Worm (Caenorhabditis elegans) whole organism, L2 larva: Measurements from ENCODE around the gene rps-0.

Source experiments
- C34F6.9 ChIP-seq: fragments of 150-350 bp; optimal IDR thresholded peaks from 2 replicates; lab custom pipeline; 2014; ENCODE audit warnings: missing biosample characterization, missing genetic modification characterization
- F13H6.1 ChIP-seq: sonication (generic microtip); optimal IDR thresholded peaks from 2 replicates; lab custom pipeline; 2016; ENCODE audit warnings: missing genetic modification characterization, missing compliant biosample characterization
- R02D3.7 ChIP-seq: fragments of 150-350 bp; optimal IDR thresholded peaks from 2 replicates; lab custom pipeline; 2014; ENCODE audit warnings: missing biosample characterization, missing genetic modification characterization
- Y55F3AM.14 ChIP-seq: fragments of 200-800 bp; sonication (Bioruptor generic); optimal IDR thresholded peaks from 2 replicates; lab custom pipeline; 2018; ENCODE audit warnings: mild to moderate bottlenecking, missing genetic modification characterization, missing compliant biosample characterization
- ZK546.5 ChIP-seq: sonication (generic microtip); optimal IDR thresholded peaks from 2 replicates; lab custom pipeline; 2017; ENCODE audit warnings: missing biosample characterization, missing genetic modification characterization
- alr-1 ChIP-seq: fragments of 150-350 bp; optimal IDR thresholded peaks from 2 replicates; lab custom pipeline; 2014; ENCODE audit warnings: missing biosample characterization, missing genetic modification characterization
- ama-1 ChIP-seq: fragments of 150-350 bp; optimal IDR thresholded peaks from 2 replicates; lab custom pipeline; 2018; ENCODE audit warnings: inconsistent platforms
- ceh-16 ChIP-seq: fragments of 150-350 bp; optimal IDR thresholded peaks from 2 replicates; lab custom pipeline; 2014; ENCODE audit warnings: missing biosample characterization, missing genetic modification characterization
- ceh-82 ChIP-seq: fragments of 150-350 bp; optimal IDR thresholded peaks from 2 replicates; lab custom pipeline; 2014; ENCODE audit warnings: missing biosample characterization, missing genetic modification characterization
- crh-2 ChIP-seq: sonication (generic microtip); optimal IDR thresholded peaks from 2 replicates; lab custom pipeline; 2017; ENCODE audit warnings: missing biosample characterization, missing genetic modification characterization
- egl-27 ChIP-seq: sonication (generic microtip); optimal IDR thresholded peaks from 3 replicates; lab custom pipeline; 2017; ENCODE audit warnings: missing biosample characterization, missing genetic modification reagents, missing genetic modification characterization
- elt-3 ChIP-seq: sonication (generic microtip); optimal IDR thresholded peaks from 2 replicates; lab custom pipeline; 2017; ENCODE audit warnings: missing biosample characterization, missing genetic modification characterization
- fos-1 ChIP-seq: fragments of 150-350 bp; optimal IDR thresholded peaks from 2 replicates; lab custom pipeline; 2014; ENCODE audit warnings: missing biosample characterization, missing genetic modification characterization
- gmeb-1 ChIP-seq: fragments of 150-350 bp; optimal IDR thresholded peaks from 2 replicates; lab custom pipeline; 2014; ENCODE audit warnings: missing biosample characterization, missing genetic modification characterization
- lin-11 ChIP-seq: fragments of 150-350 bp; sonication (generic microtip); optimal IDR thresholded peaks from 2 replicates; lab custom pipeline; 2014; ENCODE audit warnings: missing biosample characterization, missing genetic modification characterization, inconsistent platforms, mixed read lengths
- lin-13 ChIP-seq: fragments of 150-350 bp; optimal IDR thresholded peaks from 2 replicates; lab custom pipeline; 2014; ENCODE audit warnings: missing biosample characterization, missing genetic modification reagents, missing genetic modification characterization
- lin-39 ChIP-seq: fragments of 150-350 bp; optimal IDR thresholded peaks from 2 replicates; lab custom pipeline; 2014; ENCODE audit warnings: missing biosample characterization, missing genetic modification reagents, missing genetic modification characterization
- lsy-2 ChIP-seq, 2 experiments: fragments of 150-350 bp in 1 of 2; sonication (generic microtip) in 1 of 2; optimal IDR thresholded peaks; 2 replicates each; lab custom pipeline; 2014 to 2017; ENCODE audit warnings: missing biosample characterization in 2 of 2, missing genetic modification characterization in 2 of 2
- mbf-1 ChIP-seq: sonication (generic microtip); optimal IDR thresholded peaks from 2 replicates; lab custom pipeline; 2017; ENCODE audit warnings: missing biosample characterization, missing genetic modification characterization
- mdl-1 ChIP-seq, 2 experiments: fragments of 150-350 bp in 1 of 2; sonication (generic microtip) in 1 of 2; optimal IDR thresholded peaks; 2 replicates each; lab custom pipeline; 2017; ENCODE audit warnings: missing biosample characterization in 2 of 2, missing genetic modification characterization in 2 of 2
- nhr-10 ChIP-seq: sonication (generic microtip); optimal IDR thresholded peaks from 2 replicates; lab custom pipeline; 2017; ENCODE audit warnings: missing biosample characterization, missing genetic modification characterization
- nhr-11 ChIP-seq: fragments of 150-350 bp; optimal IDR thresholded peaks from 2 replicates; lab custom pipeline; 2014; ENCODE audit warnings: missing biosample characterization, missing genetic modification characterization
- nhr-12 ChIP-seq: fragments of 150-350 bp; optimal IDR thresholded peaks from 2 replicates; lab custom pipeline; 2014; ENCODE audit warnings: missing biosample characterization, missing genetic modification characterization
- nhr-129 ChIP-seq: fragments of 150-350 bp; optimal IDR thresholded peaks from 2 replicates; lab custom pipeline; 2014; ENCODE audit warnings: missing biosample characterization, missing genetic modification characterization
- nhr-21 ChIP-seq: fragments of 150-350 bp; optimal IDR thresholded peaks from 2 replicates; lab custom pipeline; 2014; ENCODE audit warnings: missing biosample characterization, missing genetic modification characterization
- nhr-23 ChIP-seq: fragments of 150-350 bp; optimal IDR thresholded peaks from 2 replicates; lab custom pipeline; 2014; ENCODE audit warnings: missing biosample characterization, missing genetic modification reagents, missing genetic modification characterization
- nhr-25 ChIP-seq: fragments of 150-350 bp; sonication (generic microtip); optimal IDR thresholded peaks from 3 replicates; lab custom pipeline; 2014; ENCODE audit warnings: missing biosample characterization, missing genetic modification characterization
- nhr-6 ChIP-seq: fragments of 150-350 bp; optimal IDR thresholded peaks from 2 replicates; lab custom pipeline; 2014; ENCODE audit warnings: missing biosample characterization, missing genetic modification characterization
- peb-1 ChIP-seq: fragments of 150-350 bp; optimal IDR thresholded peaks from 2 replicates; lab custom pipeline; 2014; ENCODE audit warnings: missing biosample characterization, missing genetic modification characterization
- sem-4 ChIP-seq: fragments of 150-350 bp; optimal IDR thresholded peaks from 2 replicates; lab custom pipeline; 2014; ENCODE audit warnings: missing biosample characterization, missing genetic modification reagents, missing genetic modification characterization
- skn-1 ChIP-seq: sonication (generic microtip); optimal IDR thresholded peaks from 2 replicates; lab custom pipeline; 2017; ENCODE audit warnings: missing biosample characterization, missing genetic modification characterization
- sma-3 ChIP-seq: sonication (generic microtip); optimal IDR thresholded peaks from 2 replicates; lab custom pipeline; 2016; ENCODE audit warnings: missing genetic modification reagents, missing genetic modification characterization, missing compliant biosample characterization
- sma-9 ChIP-seq, 2 experiments: fragments of 150-350 bp in 1 of 2; sonication (generic microtip) in 1 of 2; optimal IDR thresholded peaks; 2 replicates each; lab custom pipeline; 2014 to 2016; ENCODE audit warnings: missing genetic modification characterization in 2 of 2, mild to moderate bottlenecking in 1 of 2, missing biosample characterization in 1 of 2, missing compliant biosample characterization in 1 of 2, missing genetic modification reagents in 1 of 2, moderate library complexity in 1 of 2
- unc-39 ChIP-seq: fragments of 150-350 bp; optimal IDR thresholded peaks from 2 replicates; lab custom pipeline; 2014; ENCODE audit warnings: missing biosample characterization, missing genetic modification characterization
- unc-55 ChIP-seq: fragments of 150-350 bp; sonication (generic microtip); optimal IDR thresholded peaks from 3 replicates; lab custom pipeline; 2014; ENCODE audit warnings: missing biosample characterization, missing genetic modification reagents, missing genetic modification characterization
- unc-62 ChIP-seq: fragments of 150-350 bp; optimal IDR thresholded peaks from 2 replicates; lab custom pipeline; 2014; ENCODE audit warnings: missing biosample characterization, missing genetic modification reagents, missing genetic modification characterization
- ztf-1 ChIP-seq: fragments of 200-800 bp; sonication (Bioruptor generic); conservative IDR thresholded peaks from 2 replicates; pipeline ENCODE4 v1.3.6; 2022; ENCODE audit warnings: missing genetic modification characterization, missing compliant biosample characterization
- ztf-11 ChIP-seq: sonication (generic microtip); optimal IDR thresholded peaks from 2 replicates; lab custom pipeline; 2017; ENCODE audit warnings: missing biosample characterization, missing genetic modification characterization
- ztf-4 ChIP-seq: fragments of 150-350 bp; optimal IDR thresholded peaks from 2 replicates; lab custom pipeline; 2014; ENCODE audit warnings: missing biosample characterization, missing genetic modification characterization

rps-0 gene

ce11 chrIII:4802707-4803106 is 48.9 kb upstream of the rps-0 start, which contains the start of gene metl-5:
Gene metl-5, plus strand, starts transcription at chrIII:4803007.
- no peak for TF ChIP-seq elt-3 (tag; lab: Kevin White, UChicago)
- no peak for TF ChIP-seq ama-1 (lab: Kevin White, UChicago)
- TF ChIP-seq ZK546.5 = no peak
- TF ChIP-seq ztf-11 = no peak
- no peak for TF ChIP-seq alr-1 (tag; lab: Kevin White, UChicago)
- TF ChIP-seq gmeb-1 (tag; lab: Kevin White, UChicago) = no peak
- TF ChIP-seq ceh-82 (tag; lab: Kevin White, UChicago) = no peak
- no peak for TF ChIP-seq ztf-4 (tag; lab: Kevin White, UChicago)
- no peak for TF ChIP-seq nhr-21 (tag; lab: Kevin White, UChicago)
- no peak for TF ChIP-seq ztf-1 (GFP tag; lab: Robert Waterston, UW)
- no peak for TF ChIP-seq nhr-11 (tag; lab: Kevin White, UChicago)
- TF ChIP-seq nhr-23 (tag; lab: Kevin White, UChicago) = no peak
- no peak for TF ChIP-seq unc-62 (GFP tag; lab: Kevin White, UChicago)
- TF ChIP-seq crh-2 = no peak
- no peak for TF ChIP-seq nhr-10 (tag; lab: Kevin White, UChicago)
- no peak for TF ChIP-seq peb-1

- TF ChIP-seq lin-39 (no peak), fos-1 (tag; lab: Kevin White, UChicago) (peak; percentile 26)
Observed at ce11 chrIII:4796536-4796935, 42.7 kb upstream of the rps-0 start, which contains the start of gene tag-325. Gene tag-325, plus strand, starts transcription at chrIII:4796836.

ce11 chrIII:4796039-4796438 is 42.2 kb upstream of the rps-0 start:
- TF ChIP-seq sma-9 (GFP tag; optimal IDR thresholded peaks at IDR 0.05; lab: Kevin White, UChicago) (peak; percentile 65), sma-9 (tag; optimal IDR thresholded peaks at IDR 0.05; lab: Kevin White, UChicago) (no peak), nhr-25 (tag; lab: Kevin White, UChicago) (no peak), crh-2 (peak; percentile 66), nhr-12 (no peak), unc-39 (tag; lab: Kevin White, UChicago) (no peak), lin-39 (no peak), sem-4 (peak; percentile 38), sma-3 (peak; percentile 50), nhr-21 (tag; lab: Kevin White, UChicago) (peak; percentile 53), mbf-1 (no peak), skn-1 (tag; lab: Kevin White, UChicago) (no peak), unc-55 (GFP tag; lab: Kevin White, UChicago) (peak; percentile 55), C34F6.9 (tag; lab: Kevin White, UChicago) (peak; percentile 80), R02D3.7 (tag; lab: Kevin White, UChicago) (no peak), Y55F3AM.14 (GFP tag; lab: Kevin White, UChicago) (no peak), gmeb-1 (tag; lab: Kevin White, UChicago) (peak; percentile 35), lsy-2 (tag; optimal IDR thresholded peaks at IDR 0.05; lab: Kevin White, UChicago) (peak; percentile 19 to 80), fos-1 (tag; lab: Kevin White, UChicago) (peak; percentile 100), nhr-129 (peak; percentile 76), F13H6.1 (tag; lab: Kevin White, UChicago) (peak; percentile 73), ceh-16 (tag; lab: Kevin White, UChicago) (no peak), egl-27 (tag; lab: Kevin White, UChicago) (peak; percentile 49), ceh-82 (tag; lab: Kevin White, UChicago) (no peak), lin-13 (GFP tag; lab: Kevin White, UChicago) (peak; percentile 70), nhr-23 (tag; lab: Kevin White, UChicago) (no peak), mdl-1 (tag; optimal IDR thresholded peaks at IDR 0.05; lab: Kevin White, UChicago) (peak in 1 of 2 experiments; percentile 4), nhr-6 (tag; lab: Kevin White, UChicago) (peak; percentile 23), lin-11 (tag; lab: Kevin White, UChicago) (no peak)
